Worm (Caenorhabditis elegans) whole organism, late embryonic: ENCODE data around the gene skpo-3.

Experiments used
- C38D4.7 ChIP-seq: fragments of 200-800 bp; sonication (Bioruptor generic); optimal IDR thresholded peaks from 2 replicates; lab custom pipeline; 2018; ENCODE audit warnings: mild to moderate bottlenecking, missing genetic modification characterization, moderate library complexity, missing compliant biosample characterization
- F13H6.1 ChIP-seq: sonication (generic microtip); optimal IDR thresholded peaks from 2 replicates; lab custom pipeline; 2016; ENCODE audit warnings: missing genetic modification characterization, missing compliant biosample characterization
- K02D7.2 ChIP-seq: sonication (generic microtip); optimal IDR thresholded peaks from 2 replicates; lab custom pipeline; 2017; ENCODE audit warnings: mild to moderate bottlenecking, missing genetic modification characterization, missing compliant biosample characterization
- T23F11.4 ChIP-seq: fragments of 200-800 bp; sonication (Bioruptor generic); optimal IDR thresholded peaks from 2 replicates; lab custom pipeline; 2018; ENCODE audit warnings: mild to moderate bottlenecking, missing genetic modification characterization, missing compliant biosample characterization
- Y22D7AL.16 ChIP-seq: sonication (generic microtip); optimal IDR thresholded peaks from 2 replicates; lab custom pipeline; 2016; ENCODE audit warnings: missing genetic modification characterization, missing compliant biosample characterization
- ahr-1 ChIP-seq: sonication (generic microtip); optimal IDR thresholded peaks from 2 replicates; lab custom pipeline; 2016; ENCODE audit warnings: missing genetic modification characterization, missing compliant biosample characterization
- ceh-19 ChIP-seq: fragments of 200-800 bp; sonication (Bioruptor generic); optimal IDR thresholded peaks from 2 replicates; lab custom pipeline; 2018; ENCODE audit warnings: mild to moderate bottlenecking, missing genetic modification characterization, missing compliant biosample characterization
- ceh-22 ChIP-seq: sonication (generic microtip); optimal IDR thresholded peaks from 2 replicates; lab custom pipeline; 2017; ENCODE audit warnings: missing biosample characterization, missing genetic modification characterization
- ceh-24 ChIP-seq: sonication (generic microtip); optimal IDR thresholded peaks from 2 replicates; lab custom pipeline; 2016; ENCODE audit warnings: mild to moderate bottlenecking, missing genetic modification characterization, missing compliant biosample characterization
- ceh-9 ChIP-seq: sonication (generic microtip); optimal IDR thresholded peaks from 2 replicates; lab custom pipeline; 2016; ENCODE audit warnings: mild to moderate bottlenecking, missing genetic modification characterization, inconsistent platforms, missing compliant biosample characterization
- dmd-4 ChIP-seq: sonication (generic microtip); optimal IDR thresholded peaks from 2 replicates; lab custom pipeline; 2016; ENCODE audit warnings: borderline replicate concordance, missing genetic modification characterization, missing compliant biosample characterization
- dve-1 ChIP-seq: sonication (generic microtip); optimal IDR thresholded peaks from 2 replicates; lab custom pipeline; 2017; ENCODE audit warnings: antibody characterized with exemption, mild to moderate bottlenecking, missing genetic modification characterization, missing compliant biosample characterization
- elt-2 ChIP-seq: sonication (generic microtip); optimal IDR thresholded peaks from 2 replicates; lab custom pipeline; 2016; ENCODE audit warnings: missing genetic modification reagents, missing genetic modification characterization, missing compliant biosample characterization
- elt-4 ChIP-seq: sonication (generic microtip); optimal IDR thresholded peaks from 2 replicates; lab custom pipeline; 2016; ENCODE audit warnings: missing genetic modification characterization, missing compliant biosample characterization
- ets-4 ChIP-seq: sonication (generic microtip); optimal IDR thresholded peaks from 2 replicates; lab custom pipeline; 2016; ENCODE audit warnings: missing genetic modification characterization, missing compliant biosample characterization
- eyg-1 ChIP-seq: sonication (generic microtip); optimal IDR thresholded peaks from 2 replicates; lab custom pipeline; 2016; ENCODE audit warnings: missing genotype, missing genetic modification characterization, missing compliant biosample characterization
- fax-1 ChIP-seq: sonication (generic microtip); optimal IDR thresholded peaks from 2 replicates; lab custom pipeline; 2016; ENCODE audit warnings: missing genotype, missing genetic modification characterization, missing compliant biosample characterization
- fkh-10 ChIP-seq: fragments of 150-350 bp; optimal IDR thresholded peaks from 2 replicates; lab custom pipeline; 2014; ENCODE audit warnings: missing biosample characterization, missing genetic modification reagents, missing genetic modification characterization
- fkh-6 ChIP-seq: sonication (generic microtip); optimal IDR thresholded peaks from 2 replicates; lab custom pipeline; 2016; ENCODE audit warnings: missing genetic modification characterization, missing compliant biosample characterization
- gmeb-2 ChIP-seq: sonication (generic microtip); optimal IDR thresholded peaks from 2 replicates; lab custom pipeline; 2016; ENCODE audit warnings: missing genetic modification characterization, inconsistent platforms, missing compliant biosample characterization
- hlh-13 ChIP-seq: fragments of 200-800 bp; sonication (Bioruptor generic); optimal IDR thresholded peaks from 2 replicates; lab custom pipeline; 2018; ENCODE audit warnings: mild to moderate bottlenecking, missing genetic modification characterization, missing compliant biosample characterization
- hlh-15 ChIP-seq: sonication (generic microtip); optimal IDR thresholded peaks from 2 replicates; lab custom pipeline; 2016; ENCODE audit warnings: missing genetic modification characterization, missing compliant biosample characterization
- hlh-30 ChIP-seq: sonication (generic microtip); optimal IDR thresholded peaks from 2 replicates; lab custom pipeline; 2017; ENCODE audit warnings: antibody characterized with exemption, missing genetic modification characterization, missing compliant biosample characterization; ENCODE audit not compliant: insufficient read depth
- hlh-8 ChIP-seq: sonication (generic microtip); optimal IDR thresholded peaks from 2 replicates; lab custom pipeline; 2016; ENCODE audit warnings: missing genotype, missing genetic modification characterization, missing compliant biosample characterization
- lin-11 ChIP-seq: fragments of 200-800 bp; sonication (Bioruptor generic); optimal IDR thresholded peaks from 2 replicates; lab custom pipeline; 2018; ENCODE audit warnings: mild to moderate bottlenecking, missing genetic modification characterization, missing compliant biosample characterization
- madf-2 ChIP-seq: sonication (generic microtip); optimal IDR thresholded peaks from 2 replicates; lab custom pipeline; 2017; ENCODE audit warnings: missing genetic modification characterization, missing compliant biosample characterization
- nhr-11 ChIP-seq: fragments of 150-350 bp; optimal IDR thresholded peaks from 2 replicates; lab custom pipeline; 2014; ENCODE audit warnings: missing biosample characterization, missing genetic modification characterization
- npax-4 ChIP-seq: sonication (generic microtip); optimal IDR thresholded peaks from 2 replicates; lab custom pipeline; 2016; ENCODE audit warnings: missing genetic modification characterization, missing compliant biosample characterization
- pat-9 ChIP-seq: fragments of 200-800 bp; sonication (Bioruptor generic); optimal IDR thresholded peaks from 2 replicates; lab custom pipeline; 2018; ENCODE audit warnings: mild to moderate bottlenecking, missing genetic modification characterization, moderate library complexity, missing compliant biosample characterization
- pax-1 ChIP-seq: fragments of 150-350 bp; optimal IDR thresholded peaks from 2 replicates; lab custom pipeline; 2014; ENCODE audit warnings: missing biosample characterization, missing genetic modification characterization
- pha-4 ChIP-seq: fragments of 150-350 bp; optimal IDR thresholded peaks from 2 replicates; lab custom pipeline; 2018; ENCODE audit warnings: missing biosample characterization, missing genetic modification reagents, missing genetic modification characterization
- pqm-1 ChIP-seq: sonication (generic microtip); optimal IDR thresholded peaks from 2 replicates; lab custom pipeline; 2016; ENCODE audit warnings: missing genetic modification characterization, missing compliant biosample characterization
- rnt-1 ChIP-seq: sonication (generic microtip); optimal IDR thresholded peaks from 2 replicates; lab custom pipeline; 2016; ENCODE audit warnings: missing genetic modification characterization, missing compliant biosample characterization
- tbx-7 ChIP-seq: sonication (generic microtip); optimal IDR thresholded peaks from 2 replicates; lab custom pipeline; 2016; ENCODE audit warnings: missing genotype, missing genetic modification characterization, missing compliant biosample characterization
- unc-3 ChIP-seq, 2 experiments: fragments of 200-800 bp in 1 of 2; sonication (Bioruptor generic) in 1 of 2; sonication (generic microtip) in 1 of 2; conservative IDR thresholded peaks in 1 of 2; optimal IDR thresholded peaks in 1 of 2; 2 replicates each; pipeline versions ENCODE4 v1.3.6 to Lab custom; 2016 to 2022; ENCODE audit warnings: missing compliant biosample characterization in 2 of 2, missing genetic modification characterization in 2 of 2, missing genetic modification reagents in 1 of 2
- unc-42 ChIP-seq: sonication (generic microtip); optimal IDR thresholded peaks from 2 replicates; lab custom pipeline; 2016; ENCODE audit warnings: missing genotype, missing genetic modification characterization, missing compliant biosample characterization
- ztf-16 ChIP-seq: sonication (generic microtip); optimal IDR thresholded peaks from 2 replicates; lab custom pipeline; 2017; ENCODE audit warnings: missing genetic modification characterization, missing compliant biosample characterization

The skpo-3 gene

DNA sequence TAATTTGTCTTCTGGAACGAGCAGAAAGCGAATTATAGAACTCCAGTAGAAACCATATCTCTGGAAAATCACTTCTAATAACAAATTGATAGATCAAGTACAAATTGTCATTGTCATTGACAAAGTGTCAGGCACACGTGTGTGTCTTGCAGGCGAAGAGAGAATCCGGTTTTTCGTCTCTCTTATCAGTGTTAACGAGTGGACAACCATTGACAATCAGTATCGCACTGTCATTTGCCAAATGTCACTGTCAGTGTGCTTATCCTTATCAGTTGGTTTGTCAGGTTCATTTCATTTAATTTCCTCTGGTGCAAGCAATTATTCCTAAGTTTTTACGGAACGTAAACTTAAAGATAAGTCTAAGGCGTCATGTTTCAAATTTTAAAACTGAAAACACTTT, 27.8 kb downstream of the skpo-3 start:
- TF ChIP-seq elt-2 (tag; lab: Kevin White, UChicago) (peak; percentile 73), hlh-30 (tag; lab: Kevin White, UChicago) (no peak)

DNA sequence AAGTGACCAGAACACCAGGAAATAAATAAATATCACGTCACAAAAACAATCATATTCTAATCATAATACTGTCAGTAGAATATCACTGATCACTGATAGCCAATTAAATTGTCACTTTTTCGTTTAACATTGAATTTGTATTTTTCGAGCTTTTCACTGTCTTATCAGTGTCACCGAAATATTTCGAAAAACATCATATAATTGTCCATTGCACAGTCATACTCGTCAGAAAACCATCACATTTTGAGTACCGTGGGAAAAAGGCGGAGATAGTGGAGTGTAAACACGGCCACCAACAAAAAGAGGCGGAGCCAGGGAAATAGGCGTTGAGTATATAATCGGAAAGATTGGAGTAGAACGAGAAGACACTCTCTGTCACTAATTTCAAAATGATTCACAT, 31.6 kb downstream of the skpo-3 start:
- no peak for TF ChIP-seq ceh-24 (tag; lab: Kevin White, UChicago)
- no peak for TF ChIP-seq hlh-15
- TF ChIP-seq nhr-11 (tag; lab: Kevin White, UChicago), result no peak
- TF ChIP-seq F13H6.1 (tag; lab: Kevin White, UChicago), result no peak
- TF ChIP-seq ceh-9 (tag; lab: Kevin White, UChicago), result no peak
- TF ChIP-seq pax-1 (tag; lab: Kevin White, UChicago), result no peak
- no peak for TF ChIP-seq ceh-19 (GFP tag; lab: Kevin White, UChicago)
- TF ChIP-seq fkh-6, result no peak
- no peak for TF ChIP-seq lin-11 (tag; lab: Kevin White, UChicago)
- TF ChIP-seq eyg-1, result no peak
- no peak for TF ChIP-seq npax-4 (tag; lab: Kevin White, UChicago)
- TF ChIP-seq T23F11.4, result no peak
- TF ChIP-seq hlh-8 (tag; lab: Kevin White, UChicago), result no peak
- no peak for TF ChIP-seq ztf-16 (tag; lab: Kevin White, UChicago)
- no peak for TF ChIP-seq fkh-10 (GFP tag; lab: Kevin White, UChicago)
- TF ChIP-seq ceh-22 (tag; lab: Kevin White, UChicago), result no peak
- no peak for TF ChIP-seq ets-4
- no peak for TF ChIP-seq rnt-1 (tag; lab: Kevin White, UChicago)
- TF ChIP-seq K02D7.2, result no peak

DNA sequence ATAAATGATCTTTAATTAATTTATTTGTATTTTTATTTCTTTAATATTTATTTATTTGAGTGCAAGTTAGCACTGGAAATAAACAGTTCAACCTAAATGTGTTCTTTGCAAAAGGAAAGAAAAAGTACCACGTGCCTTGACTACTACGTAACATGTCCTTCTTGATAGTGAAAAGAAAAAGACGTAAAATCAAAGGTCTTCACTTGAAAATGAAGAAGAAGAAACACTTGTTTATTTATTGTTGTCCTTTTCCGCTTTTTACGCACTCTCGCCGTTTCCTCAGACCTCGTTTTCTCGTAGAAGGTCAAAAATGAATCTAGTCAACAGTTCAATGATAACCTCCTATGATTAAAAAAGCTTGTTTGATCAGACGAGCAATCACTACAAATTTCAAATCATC, 32.2 kb downstream of the skpo-3 start:
- TF ChIP-seq pqm-1 (tag; lab: Kevin White, UChicago), result no peak
- TF ChIP-seq T23F11.4, result no peak
- TF ChIP-seq unc-3 (GFP tag; conservative IDR thresholded peaks at IDR 0.05; lab: Robert Waterston, UW), result no peak
- TF ChIP-seq unc-3 (tag; optimal IDR thresholded peaks at IDR 0.05; lab: Kevin White, UChicago), result no peak
- TF ChIP-seq dmd-4 (tag; lab: Kevin White, UChicago), result no peak
- TF ChIP-seq gmeb-2 (tag; lab: Kevin White, UChicago), result no peak
- no peak for TF ChIP-seq F13H6.1 (tag; lab: Kevin White, UChicago)
- TF ChIP-seq eyg-1, result no peak
- TF ChIP-seq ahr-1, result no peak
- TF ChIP-seq pat-9 (tag; lab: Kevin White, UChicago), result no peak
- TF ChIP-seq pax-1 (tag; lab: Kevin White, UChicago), result no peak
- TF ChIP-seq K02D7.2, result no peak

DNA sequence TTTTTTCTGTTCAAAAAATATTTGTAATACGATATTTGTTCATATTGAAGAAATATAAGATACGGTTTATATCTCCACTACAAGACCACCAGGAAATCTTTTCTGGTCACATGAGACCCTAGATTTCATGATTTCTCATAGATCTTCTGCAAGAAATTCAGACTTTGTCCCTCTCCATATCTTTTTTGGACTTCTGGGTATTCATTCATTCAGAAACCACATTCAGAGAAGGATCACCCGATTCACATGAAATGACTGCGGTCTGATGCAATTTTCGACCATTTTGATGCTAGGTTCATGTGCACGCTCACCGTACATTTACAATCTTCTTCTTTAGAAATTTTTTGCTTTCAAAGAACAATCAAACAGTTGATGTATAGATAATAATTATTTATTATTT, 34.1 kb downstream of the skpo-3 start:
- TF ChIP-seq unc-42 (tag; lab: Kevin White, UChicago) (no peak), tbx-7 (tag; lab: Kevin White, UChicago) (no peak), elt-4 (tag; lab: Kevin White, UChicago) (no peak), madf-2 (tag; lab: Kevin White, UChicago) (no peak), pha-4 (no peak), ceh-19 (GFP tag; lab: Kevin White, UChicago) (no peak), dve-1 (no peak), pat-9 (tag; lab: Kevin White, UChicago) (no peak), Y22D7AL.16 (no peak), fax-1 (no peak), C38D4.7 (GFP tag; lab: Kevin White, UChicago) (no peak), npax-4 (tag; lab: Kevin White, UChicago) (no peak)

DNA sequence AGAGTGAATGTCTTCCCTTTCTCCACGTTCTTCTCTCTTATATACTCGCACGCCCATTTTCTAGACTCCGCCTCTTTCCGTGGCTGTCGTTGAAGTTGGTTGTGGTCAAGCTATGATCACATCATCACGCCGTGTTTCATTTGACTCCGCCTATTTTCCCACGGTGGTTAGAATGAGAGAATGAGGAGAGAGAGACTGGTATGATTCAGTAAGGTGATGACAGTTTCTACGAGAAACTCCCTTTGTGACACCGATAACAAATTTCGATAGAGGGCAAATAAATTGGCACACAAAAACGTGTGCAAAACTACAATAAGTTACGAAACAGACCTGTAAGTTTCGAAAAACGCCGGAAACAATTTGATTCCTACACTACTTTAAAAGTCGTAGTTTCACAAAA, 34.9 kb downstream of the skpo-3 start:
- TF ChIP-seq fkh-10 (GFP tag; lab: Kevin White, UChicago), result no peak
- TF ChIP-seq hlh-13, result no peak
- TF ChIP-seq, all 69 proteins: peak for 0
